Worm (Caenorhabditis elegans) whole organism, mixed stage, embryonic: ENCODE data around the gene C29F4.3.

Experiments used
- ces-1 ChIP-seq: fragments of 150-350 bp; optimal IDR thresholded peaks from 2 replicates; lab custom pipeline; 2014; ENCODE audit warnings: missing biosample characterization, missing genetic modification reagents, missing genetic modification characterization
- elt-3 ChIP-seq: fragments of 150-350 bp; optimal IDR thresholded peaks from 2 replicates; lab custom pipeline; 2014; ENCODE audit warnings: missing biosample characterization, missing genetic modification characterization
- mep-1 ChIP-seq: fragments of 150-350 bp; optimal IDR thresholded peaks from 2 replicates; lab custom pipeline; 2017; ENCODE audit warnings: missing biosample characterization, missing genetic modification reagents, missing genetic modification characterization, inconsistent platforms
- nhr-12 ChIP-seq: fragments of 150-350 bp; optimal IDR thresholded peaks from 2 replicates; lab custom pipeline; 2014; ENCODE audit warnings: missing biosample characterization, missing genetic modification characterization
- nhr-2 ChIP-seq: fragments of 150-350 bp; optimal IDR thresholded peaks from 2 replicates; lab custom pipeline; 2014; ENCODE audit warnings: missing biosample characterization, missing genetic modification characterization
- nhr-237 ChIP-seq: fragments of 150-350 bp; optimal IDR thresholded peaks from 2 replicates; lab custom pipeline; 2014; ENCODE audit warnings: missing biosample characterization, missing genetic modification characterization
- nhr-76 ChIP-seq: sonication (generic microtip); optimal IDR thresholded peaks from 2 replicates; lab custom pipeline; 2017; ENCODE audit warnings: missing biosample characterization, missing genetic modification characterization
- snpc-4 ChIP-seq: fragments of 150-350 bp; optimal IDR thresholded peaks from 2 replicates; lab custom pipeline; 2014; ENCODE audit warnings: missing biosample characterization, missing genetic modification characterization
- tbx-8 ChIP-seq: fragments of 200-800 bp; sonication (Bioruptor generic); optimal IDR thresholded peaks from 2 replicates; lab custom pipeline; 2018; ENCODE audit warnings: mild to moderate bottlenecking, missing genetic modification characterization, moderate library complexity, missing compliant biosample characterization
- unc-62 ChIP-seq: fragments of 150-350 bp; optimal IDR thresholded peaks from 2 replicates; lab custom pipeline; 2014; ENCODE audit warnings: missing biosample characterization, missing genetic modification reagents, missing genetic modification characterization
- ztf-11 ChIP-seq: fragments of 150-350 bp; optimal IDR thresholded peaks from 2 replicates; lab custom pipeline; 2014; ENCODE audit warnings: missing biosample characterization, missing genetic modification characterization

DNA sequence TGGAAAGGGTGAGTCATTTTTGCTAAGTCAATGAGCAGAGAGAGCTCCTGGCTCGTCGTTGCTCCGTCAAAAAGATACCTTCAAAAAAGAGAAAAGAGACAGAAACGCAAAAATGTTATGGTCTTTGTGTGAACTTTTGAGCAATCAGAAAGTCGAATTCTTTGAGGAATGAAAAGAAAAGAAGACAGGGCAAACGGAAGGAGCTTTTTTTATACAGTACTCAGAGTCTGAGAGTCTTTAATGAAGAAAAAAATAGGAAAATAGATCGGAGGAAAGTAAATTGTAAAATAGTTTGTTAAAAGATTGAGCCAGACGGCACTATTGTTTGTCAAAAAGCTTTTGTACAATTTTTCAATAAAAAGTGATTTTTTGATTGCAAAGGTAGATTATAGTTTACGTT, 45.7 kb upstream of the C29F4.3 start:
- TF ChIP-seq elt-3, result no peak
- TF ChIP-seq nhr-12 (tag; lab: Kevin White, UChicago), result no peak
- no peak for TF ChIP-seq nhr-237 (tag; lab: Kevin White, UChicago)
- TF ChIP-seq ces-1 (GFP tag; lab: Kevin White, UChicago), result no peak
- no peak for TF ChIP-seq unc-62
- TF ChIP-seq nhr-2 (tag; lab: Kevin White, UChicago), result no peak
- no peak for TF ChIP-seq ztf-11 (tag; lab: Kevin White, UChicago)
- TF ChIP-seq snpc-4 (tag; lab: Kevin White, UChicago), result no peak
- no peak for TF ChIP-seq mep-1 (tag; lab: Kevin White, UChicago)
- TF ChIP-seq nhr-76 (tag; lab: Kevin White, UChicago), result no peak
- no peak for TF ChIP-seq tbx-8 (GFP tag; lab: Kevin White, UChicago)
